Fruit fly (Drosophila melanogaster): ENCODE data around the gene CapaR.

Gene CapaR

dm6 chr3L:21568848-21569372, 6.9 kb upstream of the CapaR start, which contains the start of the genes CRIF and SMC5:
Gene CRIF (minus strand): TSS chr3L:21568898.
Gene SMC5 (plus strand): TSS chr3L:21569176.
- TF ChIP-seq Jra (GFP tag; optimal IDR thresholded peaks at IDR 0.05): peak; percentile 34
- TF ChIP-seq OdsH (GFP tag; optimal IDR thresholded peaks at IDR 0.05): peak; percentile 45
- TF ChIP-seq br (GFP tag; optimal IDR thresholded peaks at IDR 0.05): no peak
- TF ChIP-seq Abd-B (GFP tag; optimal IDR thresholded peaks at IDR 0.05): no peak
- no peak for TF ChIP-seq jim (GFP tag; optimal IDR thresholded peaks at IDR 0.05)
- TF ChIP-seq dmrt93B (GFP tag; optimal IDR thresholded peaks at IDR 0.05): no peak
- no peak for TF ChIP-seq lola (GFP tag; optimal IDR thresholded peaks at IDR 0.05)
- TF ChIP-seq tai (GFP tag; optimal IDR thresholded peaks at IDR 0.05): peak; percentile 83
- no peak for TF ChIP-seq usp (GFP tag; optimal IDR thresholded peaks at IDR 0.05)
- TF ChIP-seq brk (GFP tag; optimal IDR thresholded peaks at IDR 0.05): no peak
- TF ChIP-seq sv (GFP tag; optimal IDR thresholded peaks at IDR 0.05): peak; percentile 60
- no peak for TF ChIP-seq N (GFP tag; optimal IDR thresholded peaks at IDR 0.05)
- no peak for TF ChIP-seq sage (GFP tag; optimal IDR thresholded peaks at IDR 0.05)
- TF ChIP-seq CG9705 (GFP tag; optimal IDR thresholded peaks at IDR 0.05): peak; percentile 56
- TF ChIP-seq foxo (GFP tag; optimal IDR thresholded peaks at IDR 0.05): no peak
- no peak for TF ChIP-seq Hr83 (GFP tag; optimal IDR thresholded peaks at IDR 0.05; ENCODE audit: poor library complexity, severe bottlenecking)
- peak; percentile 91 for TF ChIP-seq Myc (optimal IDR thresholded peaks at IDR 0.05)
- no peak for TF ChIP-seq fru (GFP tag; optimal IDR thresholded peaks at IDR 0.05)
- TF ChIP-seq h (GFP tag; optimal IDR thresholded peaks at IDR 0.05): no peak
- no peak for TF ChIP-seq Mio (GFP tag; optimal IDR thresholded peaks at IDR 0.05)
- TF ChIP-seq CG32264 (GFP tag; optimal IDR thresholded peaks at IDR 0.05): no peak
- peak; percentile 40 for TF ChIP-seq psq (GFP tag; optimal IDR thresholded peaks at IDR 0.05)
- no peak for TF ChIP-seq Dfd (GFP tag; optimal IDR thresholded peaks at IDR 0.05)
- TF ChIP-seq dsf (GFP tag; optimal IDR thresholded peaks at IDR 0.05; ENCODE audit: borderline replicate concordance): no peak
- peak; percentile 59 for TF ChIP-seq HLH106 (tag; optimal IDR thresholded peaks at IDR 0.05)
- peak; percentile 86 for TF ChIP-seq Dif (GFP tag; optimal IDR thresholded peaks at IDR 0.05; ENCODE audit: partially characterized antibody)
- peak; percentile 47 for TF ChIP-seq ey (GFP tag; optimal IDR thresholded peaks at IDR 0.05)
- TF ChIP-seq CrebA (GFP tag; optimal IDR thresholded peaks at IDR 0.05; ENCODE audit: borderline replicate concordance): no peak
- peak; percentile 18 to 62 for TF ChIP-seq dl (GFP tag; optimal IDR thresholded peaks at IDR 0.05; ENCODE audit: insufficient read depth in 1 of 2, partially characterized antibody in 2 of 2)
- TF ChIP-seq pan (optimal IDR thresholded peaks at IDR 0.05): no peak
- peak; percentile 86 for TF ChIP-seq woc (GFP tag; optimal IDR thresholded peaks at IDR 0.05)
- TF ChIP-seq Rel (GFP tag; optimal IDR thresholded peaks at IDR 0.05): no peak
- TF ChIP-seq Rel (tag; optimal IDR thresholded peaks at IDR 0.05): no peak
- TF ChIP-seq Hr78 (GFP tag; optimal IDR thresholded peaks at IDR 0.05): no peak
- peak; percentile 95 for TF ChIP-seq Vsx2 (GFP tag; optimal IDR thresholded peaks at IDR 0.05; ENCODE audit: partially characterized antibody)
- no peak for TF ChIP-seq rgr (GFP tag; optimal IDR thresholded peaks at IDR 0.05)
- no peak for TF ChIP-seq GATAd (GFP tag; optimal IDR thresholded peaks at IDR 0.05)
- peak; percentile 64 for TF ChIP-seq Hnf4 (GFP tag; optimal IDR thresholded peaks at IDR 0.05)
- TF ChIP-seq Sp1 (GFP tag; optimal IDR thresholded peaks at IDR 0.05): no peak

- TF ChIP-seq Myc (optimal IDR thresholded peaks at IDR 0.05): no peak
- TF ChIP-seq jim (GFP tag; optimal IDR thresholded peaks at IDR 0.05): no peak
- TF ChIP-seq HLH106 (tag; optimal IDR thresholded peaks at IDR 0.05): no peak
- TF ChIP-seq N (GFP tag; optimal IDR thresholded peaks at IDR 0.05): no peak
- TF ChIP-seq OdsH (GFP tag; optimal IDR thresholded peaks at IDR 0.05): no peak
- TF ChIP-seq pan (optimal IDR thresholded peaks at IDR 0.05): no peak
- TF ChIP-seq foxo (GFP tag; optimal IDR thresholded peaks at IDR 0.05): no peak
- no peak for TF ChIP-seq ey (GFP tag; optimal IDR thresholded peaks at IDR 0.05)
- no peak for TF ChIP-seq Hr83 (GFP tag; optimal IDR thresholded peaks at IDR 0.05; ENCODE audit: poor library complexity, severe bottlenecking)
- no peak for TF ChIP-seq tai (GFP tag; optimal IDR thresholded peaks at IDR 0.05)
- TF ChIP-seq Rel (GFP tag; optimal IDR thresholded peaks at IDR 0.05): no peak
- TF ChIP-seq Rel (tag; optimal IDR thresholded peaks at IDR 0.05): no peak
- TF ChIP-seq CG32264 (GFP tag; optimal IDR thresholded peaks at IDR 0.05): no peak
- TF ChIP-seq Dif (GFP tag; optimal IDR thresholded peaks at IDR 0.05; ENCODE audit: partially characterized antibody): no peak
- TF ChIP-seq fru (GFP tag; optimal IDR thresholded peaks at IDR 0.05): no peak
- TF ChIP-seq CG9705 (GFP tag; optimal IDR thresholded peaks at IDR 0.05): no peak
- no peak for TF ChIP-seq Vsx2 (GFP tag; optimal IDR thresholded peaks at IDR 0.05; ENCODE audit: partially characterized antibody)
- TF ChIP-seq woc (GFP tag; optimal IDR thresholded peaks at IDR 0.05): no peak
- no peak for TF ChIP-seq psq (GFP tag; optimal IDR thresholded peaks at IDR 0.05)
Measured at dm6 chr3L:21568254-21568653, 6.3 kb upstream of the CapaR start.
